Worm (Caenorhabditis elegans): Measurements from ENCODE around the gene F18E3.12.

DNA sequence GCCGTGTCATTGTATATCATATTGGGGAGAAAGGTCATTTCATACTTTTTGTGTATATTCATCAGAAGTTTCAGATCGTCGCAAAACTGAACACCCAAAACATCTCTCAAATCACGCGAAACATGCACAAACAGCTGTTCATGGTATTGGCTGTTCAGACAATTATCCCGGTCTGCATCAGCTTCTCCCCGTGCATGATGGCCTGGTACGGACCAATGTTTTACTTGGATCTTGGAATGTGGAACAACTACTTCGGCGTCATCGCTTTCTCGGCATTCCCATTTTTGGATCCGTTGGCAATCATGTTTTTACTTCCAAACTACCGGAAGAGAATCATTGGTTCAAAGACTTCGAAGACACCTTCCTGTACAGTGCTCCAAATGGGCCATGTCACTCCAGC, 11.3 kb upstream of the F18E3.12 start:
- no peak for TF ChIP-seq W03F9.2 (tag; optimal IDR thresholded peaks at IDR 0.05)
- no peak for TF ChIP-seq him-1 (tag; optimal IDR thresholded peaks at IDR 0.05)
- TF ChIP-seq dao-5 (tag; optimal IDR thresholded peaks at IDR 0.05): no peak
